Worm (Caenorhabditis elegans): ENCODE results near the gene W02D7.4.
"Not testable (repeated sequence)": the region's sequence is repeated elsewhere in the genome, so short reads cannot be mapped to it uniquely, and the experiment has no call there.

The W02D7.4 gene

DNA sequence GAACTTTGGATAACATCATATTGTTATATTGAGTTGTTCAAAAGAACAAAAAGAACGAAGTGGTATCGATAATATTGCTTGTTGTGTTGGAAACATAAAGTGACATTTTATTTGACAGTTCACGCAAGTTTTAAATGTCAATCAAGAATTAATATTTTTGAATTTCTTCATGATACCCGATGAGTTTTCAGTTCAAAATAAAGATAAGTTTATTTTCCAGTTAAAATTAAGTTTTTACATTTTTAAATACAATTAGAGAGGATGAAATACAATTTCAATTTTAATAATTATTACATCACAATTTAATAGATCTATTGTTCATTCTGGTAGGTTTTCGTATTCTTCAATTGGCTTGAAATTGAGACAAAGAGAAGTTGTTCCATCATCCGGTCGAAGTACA is at the start of gene W02D7.4:
W02D7.4 (minus strand) TSS at position 101 of the 400 bp plus-strand sequence.
- no peak for TF ChIP-seq T22C8.4 (GFP tag; IDR thresholded peaks at IDR 0.05)
- TF ChIP-seq ref-1 (GFP tag; conservative IDR thresholded peaks at IDR 0.05): no peak
- TF ChIP-seq med-1 (GFP tag; optimal IDR thresholded peaks at IDR 0.05; ENCODE audit: insufficient read depth): no peak
- TF ChIP-seq ztf-29 (GFP tag; IDR thresholded peaks at IDR 0.05): no peak
- no peak for TF ChIP-seq flt-1 (GFP tag; IDR thresholded peaks at IDR 0.05)
- no peak for TF ChIP-seq ztf-23 (GFP tag; IDR thresholded peaks at IDR 0.05)
- no peak for TF ChIP-seq cog-1 (tag; optimal IDR thresholded peaks at IDR 0.05)
- TF ChIP-seq klf-2 (GFP tag; conservative IDR thresholded peaks at IDR 0.05): no peak
- TF ChIP-seq tab-1 (GFP tag; IDR thresholded peaks at IDR 0.05): no peak

DNA sequence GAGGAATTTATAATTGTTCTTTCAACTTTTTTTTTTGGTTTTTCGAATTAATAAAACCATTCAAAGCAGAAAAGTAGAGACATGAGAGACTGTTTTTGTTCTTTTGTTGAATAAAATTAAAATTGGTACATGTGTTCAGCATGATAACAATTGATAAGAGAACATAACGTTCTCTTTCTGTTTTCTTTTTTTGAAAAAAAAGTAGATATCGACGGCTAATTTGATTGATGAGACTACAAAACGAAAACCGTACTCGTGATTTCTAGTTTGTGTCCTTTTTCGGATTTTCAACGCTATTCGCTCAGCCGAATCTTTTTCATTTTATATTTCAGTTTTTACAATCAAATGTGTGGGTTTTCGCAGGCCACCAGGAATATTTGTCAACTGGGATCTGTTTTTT is 48.0 kb upstream of the W02D7.4 start, which contains the start of gene C08D8.1:
C08D8.1 (plus strand) TSS at position 324 of the 400 bp plus-strand sequence.
- TF ChIP-seq flt-1 (GFP tag; IDR thresholded peaks at IDR 0.05): no peak
- TF ChIP-seq klf-2 (GFP tag; conservative IDR thresholded peaks at IDR 0.05): no peak
- no peak for TF ChIP-seq cog-1 (tag; optimal IDR thresholded peaks at IDR 0.05)
- TF ChIP-seq tab-1 (GFP tag; IDR thresholded peaks at IDR 0.05): no peak
- no peak for TF ChIP-seq ztf-29 (GFP tag; IDR thresholded peaks at IDR 0.05)
- no peak for TF ChIP-seq ref-1 (GFP tag; conservative IDR thresholded peaks at IDR 0.05)
- no peak for TF ChIP-seq med-1 (GFP tag; optimal IDR thresholded peaks at IDR 0.05; ENCODE audit: insufficient read depth)
- no peak for TF ChIP-seq ztf-23 (GFP tag; IDR thresholded peaks at IDR 0.05)
- TF ChIP-seq T22C8.4 (GFP tag; IDR thresholded peaks at IDR 0.05): no peak

DNA sequence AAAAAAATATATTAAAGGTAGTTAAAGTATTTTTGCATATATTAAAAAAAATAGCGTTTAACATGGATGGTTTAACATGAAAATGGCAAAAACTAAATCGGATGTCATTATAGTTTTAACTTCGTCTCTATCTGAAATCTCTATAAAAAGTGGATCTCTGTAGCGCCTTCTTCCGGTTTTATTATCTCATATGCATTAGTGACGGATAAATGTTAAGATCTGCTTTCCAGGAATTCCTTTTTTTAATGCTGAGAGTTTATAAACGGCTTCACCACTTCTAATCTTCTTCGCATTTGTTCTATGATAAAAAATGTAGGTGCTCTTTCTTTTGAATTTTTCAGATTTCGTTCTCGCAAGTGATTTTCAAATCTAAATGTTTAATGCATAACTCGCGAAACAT is 45.0 kb upstream of the W02D7.4 start:
- TF ChIP-seq med-1 (GFP tag; optimal IDR thresholded peaks at IDR 0.05; ENCODE audit: insufficient read depth) (no peak), ref-1 (GFP tag; conservative IDR thresholded peaks at IDR 0.05) (no peak), cog-1 (tag; optimal IDR thresholded peaks at IDR 0.05) (no peak), tab-1 (GFP tag; IDR thresholded peaks at IDR 0.05) (no peak), ztf-29 (GFP tag; IDR thresholded peaks at IDR 0.05) (no peak), flt-1 (GFP tag; IDR thresholded peaks at IDR 0.05) (no peak), T22C8.4 (GFP tag; IDR thresholded peaks at IDR 0.05) (no peak), ztf-23 (GFP tag; IDR thresholded peaks at IDR 0.05) (no peak), klf-2 (GFP tag; conservative IDR thresholded peaks at IDR 0.05) (no peak)

DNA sequence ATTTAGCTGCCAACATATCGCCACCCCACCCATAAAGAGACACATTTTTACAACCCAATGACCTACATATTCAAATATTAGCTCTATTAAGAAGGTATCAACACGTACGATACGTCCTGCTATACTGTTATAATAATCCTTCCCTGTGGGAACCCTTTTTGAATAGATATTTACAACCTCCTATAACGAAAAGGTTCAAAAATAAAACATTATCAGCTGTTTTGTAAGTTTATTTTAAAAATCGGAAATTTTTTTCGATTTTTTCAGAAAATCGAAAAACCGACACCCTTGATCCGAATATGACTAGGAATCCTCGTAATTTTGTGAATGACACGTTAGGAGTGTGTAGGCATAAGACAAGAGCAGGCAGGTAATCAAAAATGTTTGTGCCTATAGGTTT is 43.5 kb upstream of the W02D7.4 start, which contains the start of gene C08D8.7:
C08D8.7 (plus strand) TSS at position 301 of the 400 bp plus-strand sequence.
- not testable (repeated sequence) for TF ChIP-seq cog-1 (tag; optimal IDR thresholded peaks at IDR 0.05); flt-1 (GFP tag; IDR thresholded peaks at IDR 0.05); T22C8.4 (GFP tag; IDR thresholded peaks at IDR 0.05)

DNA sequence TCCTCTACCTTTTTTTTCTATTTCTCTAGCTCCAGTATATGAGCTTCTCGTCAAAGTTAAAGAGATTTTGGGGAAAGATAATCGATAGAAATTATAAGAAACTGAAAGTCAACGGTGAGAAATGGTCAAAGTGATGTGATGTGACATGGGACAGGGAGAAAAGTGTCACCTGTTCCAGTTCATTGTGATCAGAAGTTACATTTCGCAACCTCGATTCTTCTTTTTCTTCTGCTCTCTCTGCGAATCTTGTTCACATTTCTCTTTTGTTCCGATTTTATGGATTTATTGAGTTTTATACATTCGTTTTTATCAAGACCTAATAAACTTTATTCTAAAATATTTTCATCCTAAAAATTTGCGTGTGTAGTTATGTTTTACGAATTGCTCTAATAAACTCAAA is 38.2 kb upstream of the W02D7.4 start:
- TF ChIP-seq ztf-29 (GFP tag; IDR thresholded peaks at IDR 0.05) (no peak), T22C8.4 (GFP tag; IDR thresholded peaks at IDR 0.05) (no peak), ztf-23 (GFP tag; IDR thresholded peaks at IDR 0.05) (no peak), flt-1 (GFP tag; IDR thresholded peaks at IDR 0.05) (no peak), cog-1 (tag; optimal IDR thresholded peaks at IDR 0.05) (no peak), klf-2 (GFP tag; conservative IDR thresholded peaks at IDR 0.05) (no peak), tab-1 (GFP tag; IDR thresholded peaks at IDR 0.05) (no peak), med-1 (GFP tag; optimal IDR thresholded peaks at IDR 0.05; ENCODE audit: insufficient read depth) (no peak), ref-1 (GFP tag; conservative IDR thresholded peaks at IDR 0.05) (no peak)

DNA sequence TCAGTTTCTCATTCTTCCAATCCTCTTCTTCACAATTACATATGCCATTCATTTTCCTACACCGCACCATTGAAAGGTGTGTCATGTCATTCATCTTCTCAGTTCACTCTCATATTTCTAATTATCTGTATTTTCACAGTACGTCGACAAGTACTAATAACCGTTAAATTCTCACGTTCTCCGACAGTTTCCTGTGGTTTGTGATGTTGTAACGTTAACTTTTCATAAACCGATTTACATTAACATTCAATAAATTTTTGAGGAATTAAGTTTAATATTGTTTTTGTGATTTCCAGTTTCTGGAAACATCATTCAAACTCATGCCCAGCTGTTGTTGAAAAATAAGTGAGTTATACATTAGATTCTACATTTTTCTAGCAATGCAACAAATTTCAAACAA is 37.0 kb upstream of the W02D7.4 start, which contains the start of gene tmd-2:
tmd-2 (plus strand) TSS at position 301 of the 400 bp plus-strand sequence.
- TF ChIP-seq T22C8.4 (GFP tag; IDR thresholded peaks at IDR 0.05): no peak

DNA sequence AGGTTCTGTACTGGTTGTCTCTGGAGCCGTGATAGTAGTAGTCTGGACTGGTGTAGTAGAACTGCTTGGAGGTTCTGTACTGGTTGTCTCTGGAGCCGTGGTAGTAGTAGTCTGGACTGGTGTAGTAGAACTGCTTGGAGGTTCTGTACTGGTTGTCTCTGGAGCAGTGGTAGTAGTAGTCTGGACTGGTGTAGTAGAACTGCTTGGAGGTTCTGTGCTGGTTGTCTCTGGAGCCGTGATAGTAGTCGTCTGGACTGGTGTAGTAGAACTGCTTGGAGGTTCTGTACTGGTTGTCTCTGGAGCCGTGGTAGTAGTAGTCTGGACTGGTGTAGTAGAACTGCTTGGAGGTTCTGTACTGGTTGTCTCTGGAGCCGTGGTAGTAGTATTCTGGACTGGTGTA is 32.0 kb upstream of the W02D7.4 start:
- TF ChIP-seq flt-1 (GFP tag; IDR thresholded peaks at IDR 0.05) (0 out of 2 replicates have a peak, but pooled peaks have one; percentile 57), ref-1 (GFP tag; conservative IDR thresholded peaks at IDR 0.05) (0 out of 2 replicates have a peak, but pooled peaks have one; percentile 30)

DNA sequence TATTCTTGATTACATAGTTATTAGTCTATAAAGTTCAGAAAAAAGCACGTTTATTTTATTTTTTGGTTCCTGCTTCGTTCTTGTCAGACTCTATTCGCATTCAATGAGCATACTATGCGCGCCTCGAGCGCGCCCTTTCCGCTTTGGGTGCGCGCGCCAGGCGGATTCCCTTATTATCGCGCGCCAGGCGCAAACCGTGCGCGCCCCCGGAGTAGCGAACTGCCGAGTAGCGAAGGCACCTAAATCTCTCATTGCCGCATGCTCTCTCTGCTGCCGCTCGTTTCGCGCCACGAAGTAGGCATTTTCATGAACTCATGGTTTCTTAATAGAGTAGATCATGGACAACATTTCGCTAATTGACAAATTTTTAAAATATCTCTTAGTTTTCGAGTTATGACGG is 29.7 kb upstream of the W02D7.4 start:
- no peak for TF ChIP-seq flt-1 (GFP tag; IDR thresholded peaks at IDR 0.05)

DNA sequence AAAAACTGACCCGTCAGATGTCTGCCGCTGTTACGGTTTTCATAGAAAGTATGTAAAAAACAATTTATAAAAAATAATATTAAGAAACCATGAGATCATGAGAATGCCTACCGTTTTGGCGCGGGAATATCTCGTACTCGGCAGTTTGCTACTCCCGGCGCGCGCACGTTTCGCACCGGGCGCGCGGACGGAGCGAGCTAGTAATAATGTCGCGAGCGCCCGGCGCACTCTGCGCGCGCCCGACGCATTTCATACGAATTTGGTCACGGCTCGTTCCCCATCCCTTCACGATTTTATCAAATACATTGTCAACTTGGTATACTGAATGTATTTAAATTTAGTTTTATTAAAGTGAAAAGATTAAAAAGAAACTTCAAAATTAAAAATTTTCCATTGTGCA is 28.5 kb upstream of the W02D7.4 start:
- TF ChIP-seq klf-2 (GFP tag; conservative IDR thresholded peaks at IDR 0.05): no peak
- TF ChIP-seq tab-1 (GFP tag; IDR thresholded peaks at IDR 0.05): no peak
- no peak for TF ChIP-seq flt-1 (GFP tag; IDR thresholded peaks at IDR 0.05)

DNA sequence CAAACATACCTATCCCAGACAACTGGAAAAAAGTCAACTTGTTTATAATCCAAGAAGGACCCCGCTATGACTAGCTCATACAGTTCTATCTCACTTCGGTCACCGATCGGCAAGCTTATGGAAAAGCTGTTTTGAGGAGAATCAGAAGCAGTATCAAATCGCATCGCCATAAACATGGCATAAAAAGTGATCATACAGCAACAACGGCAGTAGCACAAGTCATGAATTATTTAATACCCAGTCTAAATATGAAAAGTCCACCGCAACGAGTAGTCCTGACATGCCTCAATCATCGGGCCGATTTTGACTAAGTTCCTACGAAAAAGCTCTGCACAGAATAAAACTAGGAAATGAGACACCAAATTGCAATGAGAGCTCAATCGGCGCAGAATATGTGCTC is 26.1 kb upstream of the W02D7.4 start:
- no peak for TF ChIP-seq tab-1 (GFP tag; IDR thresholded peaks at IDR 0.05)
- TF ChIP-seq T22C8.4 (GFP tag; IDR thresholded peaks at IDR 0.05): no peak

DNA sequence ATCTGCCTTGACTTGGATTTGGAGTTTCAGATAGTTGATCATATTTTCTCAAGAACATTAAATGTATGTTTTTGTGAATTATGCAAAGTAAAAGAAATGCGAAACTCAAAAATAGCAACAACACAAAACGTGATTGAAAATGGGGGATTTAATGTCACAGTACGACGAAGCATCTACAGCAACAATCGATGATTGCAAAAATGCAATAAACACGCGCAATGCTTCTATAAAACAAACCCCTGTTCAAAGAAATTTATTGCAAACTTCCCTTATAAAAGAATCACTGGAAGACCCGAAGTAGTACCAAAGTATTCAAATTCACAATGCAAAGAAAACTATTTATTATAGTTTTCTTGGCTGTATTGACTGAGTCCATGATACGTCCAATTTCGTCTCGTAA is 20.7 kb upstream of the W02D7.4 start, which contains the start of gene clec-219:
clec-219 (plus strand) TSS at position 301 of the 400 bp plus-strand sequence.
- TF ChIP-seq flt-1 (GFP tag; IDR thresholded peaks at IDR 0.05) (no peak), cog-1 (tag; optimal IDR thresholded peaks at IDR 0.05) (no peak), ztf-23 (GFP tag; IDR thresholded peaks at IDR 0.05) (no peak), T22C8.4 (GFP tag; IDR thresholded peaks at IDR 0.05) (no peak), ref-1 (GFP tag; conservative IDR thresholded peaks at IDR 0.05) (no peak), ztf-29 (GFP tag; IDR thresholded peaks at IDR 0.05) (no peak), med-1 (GFP tag; optimal IDR thresholded peaks at IDR 0.05; ENCODE audit: insufficient read depth) (no peak), klf-2 (GFP tag; conservative IDR thresholded peaks at IDR 0.05) (no peak), tab-1 (GFP tag; IDR thresholded peaks at IDR 0.05) (no peak)
